Worm (Caenorhabditis elegans): ENCODE measurements around the gene coa-7.

coa-7 gene

DNA sequence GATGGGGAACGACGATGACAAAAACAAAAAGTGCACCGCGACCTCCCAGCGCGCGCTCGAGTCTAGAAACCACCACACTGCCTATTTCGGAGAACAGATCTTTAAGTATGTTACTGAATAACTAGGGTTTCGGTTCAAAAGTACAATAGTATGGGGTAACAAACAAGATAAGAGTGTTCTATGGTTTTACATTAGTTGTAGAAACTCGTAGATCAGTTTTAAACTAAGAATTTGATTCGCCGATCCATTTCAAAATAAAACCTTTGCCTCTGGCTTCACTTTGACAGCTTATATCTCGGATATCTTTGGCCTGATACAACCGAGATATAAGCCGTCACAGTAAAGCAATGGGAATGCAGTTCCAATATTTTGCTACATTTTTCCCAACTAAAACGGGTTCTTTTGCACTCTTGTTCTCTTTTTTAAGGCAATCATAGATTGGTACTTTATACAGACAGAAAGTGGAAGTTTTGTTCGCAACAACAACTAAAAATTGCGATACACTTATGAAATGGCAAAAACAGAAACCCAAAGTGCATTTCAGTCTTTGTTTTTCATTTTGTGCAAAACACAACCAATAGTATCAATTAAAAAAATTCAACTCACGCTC, 34.5 kb downstream of the coa-7 start:
- TF ChIP-seq fos-1 (tag; optimal IDR thresholded peaks at IDR 0.05) (no peak), nhr-23 (tag; optimal IDR thresholded peaks at IDR 0.05) (peak; percentile 88), ztf-4 (tag; optimal IDR thresholded peaks at IDR 0.05) (no peak), R02D3.7 (tag; optimal IDR thresholded peaks at IDR 0.05) (no peak), ZK546.5 (tag; optimal IDR thresholded peaks at IDR 0.05) (no peak), elt-3 (tag; optimal IDR thresholded peaks at IDR 0.05) (no peak), unc-39 (tag; optimal IDR thresholded peaks at IDR 0.05) (no peak)

DNA sequence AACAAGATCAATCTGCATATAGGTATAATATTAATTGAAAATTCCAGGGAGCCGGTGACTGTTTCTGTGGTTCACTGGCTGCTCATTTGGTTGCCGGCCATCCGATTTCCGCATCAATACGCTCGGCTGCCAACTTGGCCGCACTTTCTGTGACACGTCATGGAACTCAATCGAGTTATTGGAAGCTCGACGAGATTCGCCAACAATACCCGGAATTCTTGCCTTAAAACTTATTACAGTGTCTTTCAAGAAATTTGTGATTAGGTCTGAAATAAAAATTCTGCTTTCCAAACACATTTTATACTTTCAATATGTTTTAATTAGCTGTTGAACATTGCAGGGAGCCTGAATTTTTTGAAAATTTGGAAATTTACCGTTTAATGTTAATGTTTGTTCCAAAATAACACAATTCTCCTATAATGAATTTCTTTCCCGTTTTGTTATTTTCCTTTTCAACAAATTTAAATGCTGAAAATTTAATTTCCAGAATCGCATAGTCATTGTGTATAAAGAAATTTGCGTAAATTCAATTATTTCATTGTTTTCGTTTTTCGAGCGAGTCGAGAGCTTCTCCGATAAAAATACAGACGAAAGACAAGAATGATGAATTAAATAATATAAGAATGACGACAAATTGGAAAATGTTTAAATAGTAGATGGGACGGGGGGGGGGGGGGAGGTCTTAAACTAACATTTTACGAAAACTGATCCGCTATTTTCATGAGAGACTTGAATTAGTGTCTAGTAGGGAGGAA, 36.7 kb downstream of the coa-7 start:
- no peak for TF ChIP-seq hmg-11 (tag; optimal IDR thresholded peaks at IDR 0.05)
- TF ChIP-seq aly-2 (tag; optimal IDR thresholded peaks at IDR 0.05), result peak; percentile 88
- no peak for TF ChIP-seq jun-1 (tag; optimal IDR thresholded peaks at IDR 0.05)
- peak; percentile 58 for TF ChIP-seq ceh-28 (tag; optimal IDR thresholded peaks at IDR 0.05)
- peak; percentile 71 for TF ChIP-seq nhr-23 (tag; optimal IDR thresholded peaks at IDR 0.05)
- peak; percentile 47 for TF ChIP-seq ama-1 (optimal IDR thresholded peaks at IDR 0.05)

DNA sequence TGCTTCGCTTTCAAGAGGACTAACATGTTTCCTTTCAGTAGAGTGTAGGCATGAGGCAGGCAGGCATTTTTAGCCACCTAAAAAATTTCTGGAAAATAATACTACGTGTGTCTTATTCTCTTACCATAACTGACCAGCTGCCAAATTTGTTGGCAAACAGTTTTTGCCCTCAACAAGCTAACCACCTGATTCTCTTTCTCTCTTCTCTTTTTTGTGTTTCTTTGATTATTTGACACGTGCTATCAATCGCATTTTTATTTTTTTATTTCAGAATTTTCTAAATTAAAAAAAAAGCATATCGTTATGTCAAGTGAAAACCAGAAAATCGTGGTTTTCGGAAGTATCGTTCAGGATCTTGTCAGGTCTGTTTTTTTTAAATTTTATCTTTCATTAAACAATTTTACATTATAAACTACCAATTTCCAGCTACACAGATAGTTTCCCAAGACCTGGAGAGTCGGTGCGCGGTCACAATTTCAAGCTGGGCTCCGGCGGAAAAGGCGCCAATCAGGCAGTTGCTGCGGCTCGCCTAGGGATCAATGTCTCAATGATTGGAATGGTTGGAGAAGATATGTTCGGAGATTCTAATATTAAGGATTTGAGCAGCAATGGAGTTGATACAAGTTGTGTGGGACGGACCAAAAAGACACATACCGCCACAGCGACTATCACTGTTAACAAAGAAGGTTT, 38.8 kb downstream of the coa-7 start, which contains the start of gene F07A11.5:
Gene F07A11.5, plus strand, starts transcription at position 267 of the 690 bp plus-strand sequence.
- TF ChIP-seq snpc-4 (tag; optimal IDR thresholded peaks at IDR 0.05) (no peak), elt-1 (tag; optimal IDR thresholded peaks at IDR 0.05) (no peak), egl-27 (tag; optimal IDR thresholded peaks at IDR 0.05) (no peak), pha-4 (tag; optimal IDR thresholded peaks at IDR 0.05) (peak; percentile 9), ztf-11 (tag; optimal IDR thresholded peaks at IDR 0.05) (no peak)

DNA sequence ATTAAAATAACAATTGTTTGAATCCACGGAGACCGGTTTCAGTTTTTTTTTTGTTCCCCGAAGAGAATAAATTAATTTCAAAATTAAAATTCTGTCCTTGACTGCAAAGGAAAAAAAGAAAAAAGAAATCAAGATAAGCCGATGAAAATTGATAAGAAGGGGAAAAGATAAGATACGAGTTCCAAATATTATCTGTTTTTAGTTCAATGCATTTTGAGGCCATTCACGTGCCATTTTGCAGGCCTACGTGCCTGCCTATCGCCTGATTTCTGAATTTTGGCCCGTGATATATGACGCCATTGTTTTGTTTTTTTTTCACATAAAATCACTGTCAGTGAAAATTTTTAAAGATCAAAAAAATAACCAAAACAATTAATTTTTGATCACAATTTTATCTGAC, 39.5 kb downstream of the coa-7 start:
- TF ChIP-seq elt-1 (tag; optimal IDR thresholded peaks at IDR 0.05) (peak; percentile 90), unc-39 (tag; optimal IDR thresholded peaks at IDR 0.05) (no peak), elt-2 (tag; optimal IDR thresholded peaks at IDR 0.05) (peak; percentile 94), fos-1 (tag; optimal IDR thresholded peaks at IDR 0.05) (no peak), nhr-12 (tag; optimal IDR thresholded peaks at IDR 0.05) (no peak), pha-4 (tag; optimal IDR thresholded peaks at IDR 0.05) (peak; percentile 33), eor-1 (tag; optimal IDR thresholded peaks at IDR 0.05) (no peak), nhr-25 (tag; optimal IDR thresholded peaks at IDR 0.05) (no peak), aly-2 (tag; optimal IDR thresholded peaks at IDR 0.05) (no peak), ceh-28 (tag; optimal IDR thresholded peaks at IDR 0.05) (no peak), pqm-1 (tag; optimal IDR thresholded peaks at IDR 0.05) (peak; percentile 67), mml-1 (tag; optimal IDR thresholded peaks at IDR 0.05) (no peak), elt-3 (tag; optimal IDR thresholded peaks at IDR 0.05) (peak; percentile 14 to 84 (median 72))

DNA sequence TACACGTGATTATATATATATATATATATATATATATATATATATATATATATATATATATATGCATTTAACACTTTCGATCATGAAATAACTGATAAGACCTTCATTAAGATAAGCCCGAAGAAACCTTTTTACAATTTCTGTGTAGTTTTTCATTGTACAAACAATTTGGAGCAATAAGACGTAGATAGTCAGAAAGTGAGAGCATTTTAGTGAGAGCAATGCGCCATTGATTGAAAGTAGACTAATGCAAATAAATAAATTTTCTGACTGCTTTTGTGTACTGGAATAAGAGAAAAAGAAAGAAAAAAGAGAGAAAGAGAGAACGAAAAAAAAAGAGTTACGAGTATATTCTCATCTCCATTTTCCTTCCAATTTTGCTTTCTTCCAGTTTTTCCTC, 46.3 kb downstream of the coa-7 start:
- peak; percentile 82 for TF ChIP-seq elt-2 (tag; optimal IDR thresholded peaks at IDR 0.05)
- TF ChIP-seq pqm-1 (tag; optimal IDR thresholded peaks at IDR 0.05), result peak; percentile 67
- TF ChIP-seq pha-4 (tag; optimal IDR thresholded peaks at IDR 0.05), result peak; percentile 58
- no peak for TF ChIP-seq skn-1 (tag; optimal IDR thresholded peaks at IDR 0.05)

DNA sequence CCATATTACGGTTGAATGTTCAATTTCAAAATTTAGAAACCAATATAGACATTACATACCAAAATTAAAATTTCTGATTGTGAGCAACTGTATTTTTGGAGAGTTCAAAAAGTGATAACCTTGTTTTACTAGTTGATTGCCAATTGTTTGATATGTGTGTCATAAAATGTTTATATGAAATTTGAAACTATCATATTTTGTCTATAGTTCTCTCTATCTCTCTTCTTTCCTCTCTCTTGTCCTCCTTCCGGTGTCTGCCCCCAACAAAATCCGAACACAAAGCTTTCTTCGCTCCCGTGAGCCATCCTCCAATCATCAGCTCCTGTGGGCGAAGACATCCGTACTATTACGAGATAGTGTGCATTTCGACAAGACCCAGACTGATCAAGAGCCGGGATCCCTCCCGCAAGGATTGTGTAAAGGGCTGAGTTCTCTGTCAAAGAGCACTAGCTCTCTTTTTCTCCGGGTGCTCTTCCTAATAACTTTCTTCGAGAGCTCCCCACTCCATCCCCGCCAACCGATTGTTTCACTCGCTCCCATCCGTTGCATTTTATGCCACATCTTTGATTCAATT, 48.5 kb downstream of the coa-7 start:
- TF ChIP-seq ztf-4 (tag; optimal IDR thresholded peaks at IDR 0.05) (no peak), nfya-1 (tag; optimal IDR thresholded peaks at IDR 0.05; ENCODE audit: insufficient read depth) (peak; percentile 68), pha-4 (tag; optimal IDR thresholded peaks at IDR 0.05) (peak; percentile 25)

DNA sequence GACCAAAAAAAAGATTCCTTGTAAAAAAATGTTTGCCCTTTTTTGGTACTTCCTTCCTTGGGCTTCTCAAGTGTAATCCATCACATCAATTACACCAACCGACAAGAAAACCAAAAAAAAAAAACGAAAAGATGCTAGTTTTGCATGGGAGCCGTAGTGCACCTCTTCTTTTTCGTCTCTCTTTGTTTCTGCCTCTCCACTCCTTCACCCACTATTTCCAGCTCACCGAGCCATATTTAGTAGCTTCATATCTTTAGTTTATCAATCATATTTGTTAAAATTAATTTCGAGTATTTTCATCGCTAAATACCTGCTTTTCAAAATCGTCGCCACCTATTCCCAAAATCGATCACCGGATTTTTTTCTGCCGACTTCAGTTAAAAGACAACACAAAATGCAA, 50.2 kb downstream of the coa-7 start, which contains the start of gene F07A11.4:
Gene F07A11.4, plus strand, starts transcription at position 301 of the 400 bp plus-strand sequence.
- TF ChIP-seq lin-39 (tag; optimal IDR thresholded peaks at IDR 0.05) (peak; percentile 7), ceh-9 (tag; optimal IDR thresholded peaks at IDR 0.05) (no peak), elt-3 (tag; optimal IDR thresholded peaks at IDR 0.05) (no peak)
